Worm (Caenorhabditis elegans): ENCODE measurements around the gene pyt-1.

ce11 chrV:10230932-10231331, 1.8 kb upstream of the pyt-1 start, which contains the start of gene fipr-6:
- TF ChIP-seq egl-27 (tag; optimal IDR thresholded peaks at IDR 0.05) (no peak), mep-1 (tag; optimal IDR thresholded peaks at IDR 0.05) (no peak), ces-1 (GFP tag; optimal IDR thresholded peaks at IDR 0.05) (no peak), dpl-1 (GFP tag; optimal IDR thresholded peaks at IDR 0.05) (no peak), ztf-11 (tag; optimal IDR thresholded peaks at IDR 0.05) (no peak), nhr-237 (tag; optimal IDR thresholded peaks at IDR 0.05) (no peak), lin-39 (tag; optimal IDR thresholded peaks at IDR 0.05) (no peak), vab-7 (GFP tag; IDR thresholded peaks at IDR 0.05) (no peak), nhr-76 (tag; optimal IDR thresholded peaks at IDR 0.05) (no peak), spr-1 (tag; optimal IDR thresholded peaks at IDR 0.05) (no peak), zfp-3 (GFP tag; conservative IDR thresholded peaks at IDR 0.05) (no peak), jun-1 (tag; optimal IDR thresholded peaks at IDR 0.05) (no peak), lin-15B (tag; optimal IDR thresholded peaks at IDR 0.05) (no peak)
